Worm (Caenorhabditis elegans) whole organism, L2 larva: ENCODE data around the gene laat-1.

Source experiments
- C34F6.9 ChIP-seq: fragments of 150-350 bp; optimal IDR thresholded peaks from 2 replicates; lab custom pipeline; 2014; ENCODE audit warnings: missing biosample characterization, missing genetic modification characterization
- F13H6.1 ChIP-seq: sonication (generic microtip); optimal IDR thresholded peaks from 2 replicates; lab custom pipeline; 2016; ENCODE audit warnings: missing genetic modification characterization, missing compliant biosample characterization
- R02D3.7 ChIP-seq: fragments of 150-350 bp; optimal IDR thresholded peaks from 2 replicates; lab custom pipeline; 2014; ENCODE audit warnings: missing biosample characterization, missing genetic modification characterization
- Y55F3AM.14 ChIP-seq: fragments of 200-800 bp; sonication (Bioruptor generic); optimal IDR thresholded peaks from 2 replicates; lab custom pipeline; 2018; ENCODE audit warnings: mild to moderate bottlenecking, missing genetic modification characterization, missing compliant biosample characterization
- ZK546.5 ChIP-seq: sonication (generic microtip); optimal IDR thresholded peaks from 2 replicates; lab custom pipeline; 2017; ENCODE audit warnings: missing biosample characterization, missing genetic modification characterization
- alr-1 ChIP-seq: fragments of 150-350 bp; optimal IDR thresholded peaks from 2 replicates; lab custom pipeline; 2014; ENCODE audit warnings: missing biosample characterization, missing genetic modification characterization
- ama-1 ChIP-seq: fragments of 150-350 bp; optimal IDR thresholded peaks from 2 replicates; lab custom pipeline; 2018; ENCODE audit warnings: inconsistent platforms
- ceh-82 ChIP-seq: fragments of 150-350 bp; optimal IDR thresholded peaks from 2 replicates; lab custom pipeline; 2014; ENCODE audit warnings: missing biosample characterization, missing genetic modification characterization
- crh-2 ChIP-seq: sonication (generic microtip); optimal IDR thresholded peaks from 2 replicates; lab custom pipeline; 2017; ENCODE audit warnings: missing biosample characterization, missing genetic modification characterization
- dmd-4 ChIP-seq: sonication (generic microtip); optimal IDR thresholded peaks from 2 replicates; lab custom pipeline; 2017; ENCODE audit warnings: missing biosample characterization, missing genetic modification characterization
- egl-27 ChIP-seq: sonication (generic microtip); optimal IDR thresholded peaks from 3 replicates; lab custom pipeline; 2017; ENCODE audit warnings: missing biosample characterization, missing genetic modification reagents, missing genetic modification characterization
- elt-1 ChIP-seq: fragments of 150-350 bp; optimal IDR thresholded peaks from 2 replicates; lab custom pipeline; 2014; ENCODE audit warnings: missing biosample characterization, missing genetic modification characterization
- elt-3 ChIP-seq: sonication (generic microtip); optimal IDR thresholded peaks from 2 replicates; lab custom pipeline; 2017; ENCODE audit warnings: missing biosample characterization, missing genetic modification characterization
- fos-1 ChIP-seq: fragments of 150-350 bp; optimal IDR thresholded peaks from 2 replicates; lab custom pipeline; 2014; ENCODE audit warnings: missing biosample characterization, missing genetic modification characterization
- gmeb-1 ChIP-seq: fragments of 150-350 bp; optimal IDR thresholded peaks from 2 replicates; lab custom pipeline; 2014; ENCODE audit warnings: missing biosample characterization, missing genetic modification characterization
- lin-13 ChIP-seq: fragments of 150-350 bp; optimal IDR thresholded peaks from 2 replicates; lab custom pipeline; 2014; ENCODE audit warnings: missing biosample characterization, missing genetic modification reagents, missing genetic modification characterization
- lin-39 ChIP-seq: fragments of 150-350 bp; optimal IDR thresholded peaks from 2 replicates; lab custom pipeline; 2014; ENCODE audit warnings: missing biosample characterization, missing genetic modification reagents, missing genetic modification characterization
- mab-5 ChIP-seq: fragments of 150-350 bp; optimal IDR thresholded peaks from 2 replicates; lab custom pipeline; 2014; ENCODE audit warnings: missing biosample characterization, missing genetic modification characterization
- mbf-1 ChIP-seq: sonication (generic microtip); optimal IDR thresholded peaks from 2 replicates; lab custom pipeline; 2017; ENCODE audit warnings: missing biosample characterization, missing genetic modification characterization
- mdl-1 ChIP-seq, 2 experiments: fragments of 150-350 bp in 1 of 2; sonication (generic microtip) in 1 of 2; optimal IDR thresholded peaks; 2 replicates each; lab custom pipeline; 2017; ENCODE audit warnings: missing biosample characterization in 2 of 2, missing genetic modification characterization in 2 of 2
- nhr-10 ChIP-seq: sonication (generic microtip); optimal IDR thresholded peaks from 2 replicates; lab custom pipeline; 2017; ENCODE audit warnings: missing biosample characterization, missing genetic modification characterization
- nhr-12 ChIP-seq: fragments of 150-350 bp; optimal IDR thresholded peaks from 2 replicates; lab custom pipeline; 2014; ENCODE audit warnings: missing biosample characterization, missing genetic modification characterization
- nhr-129 ChIP-seq: fragments of 150-350 bp; optimal IDR thresholded peaks from 2 replicates; lab custom pipeline; 2014; ENCODE audit warnings: missing biosample characterization, missing genetic modification characterization
- nhr-21 ChIP-seq: fragments of 150-350 bp; optimal IDR thresholded peaks from 2 replicates; lab custom pipeline; 2014; ENCODE audit warnings: missing biosample characterization, missing genetic modification characterization
- nhr-25 ChIP-seq: fragments of 150-350 bp; sonication (generic microtip); optimal IDR thresholded peaks from 3 replicates; lab custom pipeline; 2014; ENCODE audit warnings: missing biosample characterization, missing genetic modification characterization
- nhr-6 ChIP-seq: fragments of 150-350 bp; optimal IDR thresholded peaks from 2 replicates; lab custom pipeline; 2014; ENCODE audit warnings: missing biosample characterization, missing genetic modification characterization
- nhr-77 ChIP-seq: fragments of 150-350 bp; optimal IDR thresholded peaks from 2 replicates; lab custom pipeline; 2014; ENCODE audit warnings: missing biosample characterization, missing genetic modification characterization
- peb-1 ChIP-seq: fragments of 150-350 bp; optimal IDR thresholded peaks from 2 replicates; lab custom pipeline; 2014; ENCODE audit warnings: missing biosample characterization, missing genetic modification characterization
- sem-4 ChIP-seq: fragments of 150-350 bp; optimal IDR thresholded peaks from 2 replicates; lab custom pipeline; 2014; ENCODE audit warnings: missing biosample characterization, missing genetic modification reagents, missing genetic modification characterization
- skn-1 ChIP-seq: sonication (generic microtip); optimal IDR thresholded peaks from 2 replicates; lab custom pipeline; 2017; ENCODE audit warnings: missing biosample characterization, missing genetic modification characterization
- sma-3 ChIP-seq: sonication (generic microtip); optimal IDR thresholded peaks from 2 replicates; lab custom pipeline; 2016; ENCODE audit warnings: missing genetic modification reagents, missing genetic modification characterization, missing compliant biosample characterization
- sma-9 ChIP-seq, 2 experiments: fragments of 150-350 bp in 1 of 2; sonication (generic microtip) in 1 of 2; optimal IDR thresholded peaks; 2 replicates each; lab custom pipeline; 2014 to 2016; ENCODE audit warnings: missing genetic modification characterization in 2 of 2, mild to moderate bottlenecking in 1 of 2, missing biosample characterization in 1 of 2, missing compliant biosample characterization in 1 of 2, missing genetic modification reagents in 1 of 2, moderate library complexity in 1 of 2
- snpc-4 ChIP-seq: fragments of 150-350 bp; optimal IDR thresholded peaks from 2 replicates; lab custom pipeline; 2014; ENCODE audit warnings: missing biosample characterization, missing genetic modification characterization
- unc-55 ChIP-seq: fragments of 150-350 bp; sonication (generic microtip); optimal IDR thresholded peaks from 3 replicates; lab custom pipeline; 2014; ENCODE audit warnings: missing biosample characterization, missing genetic modification reagents, missing genetic modification characterization
- unc-62 ChIP-seq: fragments of 150-350 bp; optimal IDR thresholded peaks from 2 replicates; lab custom pipeline; 2014; ENCODE audit warnings: missing biosample characterization, missing genetic modification reagents, missing genetic modification characterization
- zag-1 ChIP-seq: fragments of 150-350 bp; optimal IDR thresholded peaks from 2 replicates; lab custom pipeline; 2014; ENCODE audit warnings: missing biosample characterization, missing genetic modification characterization
- ztf-1 ChIP-seq: fragments of 200-800 bp; sonication (Bioruptor generic); conservative IDR thresholded peaks from 2 replicates; pipeline ENCODE4 v1.3.6; 2022; ENCODE audit warnings: missing genetic modification characterization, missing compliant biosample characterization
- ztf-11 ChIP-seq: sonication (generic microtip); optimal IDR thresholded peaks from 2 replicates; lab custom pipeline; 2017; ENCODE audit warnings: missing biosample characterization, missing genetic modification characterization
- ztf-4 ChIP-seq: fragments of 150-350 bp; optimal IDR thresholded peaks from 2 replicates; lab custom pipeline; 2014; ENCODE audit warnings: missing biosample characterization, missing genetic modification characterization

Gene laat-1

ce11 chrII:216598-216997, 21.0 kb downstream of the laat-1 start, which contains the start of gene F48A11.4 (continued):
- no peak for TF ChIP-seq peb-1 (tag; lab: Kevin White, UChicago)
- TF ChIP-seq F13H6.1 (tag; lab: Kevin White, UChicago): peak; percentile 93
- TF ChIP-seq mab-5 (tag; lab: Kevin White, UChicago): peak; percentile 91
- peak; percentile 34 for TF ChIP-seq ZK546.5 (tag; lab: Kevin White, UChicago)
- no peak for TF ChIP-seq lin-39 (tag; lab: Kevin White, UChicago)
- peak; percentile 52 for TF ChIP-seq Y55F3AM.14 (GFP tag; lab: Kevin White, UChicago)
- peak; percentile 66 for TF ChIP-seq ceh-82 (tag; lab: Kevin White, UChicago)
- TF ChIP-seq unc-55 (GFP tag; lab: Kevin White, UChicago): peak; percentile 98
- TF ChIP-seq mbf-1 (tag; lab: Kevin White, UChicago): peak; percentile 11
- no peak for TF ChIP-seq alr-1 (tag; lab: Kevin White, UChicago)
- TF ChIP-seq ztf-11: no peak
- peak; percentile 69 for TF ChIP-seq R02D3.7 (tag; lab: Kevin White, UChicago)
- TF ChIP-seq fos-1: peak; percentile 75
- TF ChIP-seq egl-27 (tag; lab: Kevin White, UChicago): peak; percentile 93
- TF ChIP-seq lin-13 (GFP tag; lab: Kevin White, UChicago): peak; percentile 95
- peak; percentile 57 for TF ChIP-seq nhr-77
- peak; percentile 96 for TF ChIP-seq sma-3
- TF ChIP-seq gmeb-1 (tag; lab: Kevin White, UChicago): peak; percentile 100
- TF ChIP-seq elt-1 (tag; lab: Kevin White, UChicago): no peak
- TF ChIP-seq unc-62 (GFP tag; lab: Kevin White, UChicago): no peak
- peak; percentile 84 for TF ChIP-seq snpc-4 (tag; lab: Kevin White, UChicago)
- TF ChIP-seq zag-1: peak; percentile 61
- TF ChIP-seq nhr-21 (tag; lab: Kevin White, UChicago): peak; percentile 94
- TF ChIP-seq nhr-12 (tag; lab: Kevin White, UChicago): no peak

ce11 chrII:208097-208496, 29.5 kb downstream of the laat-1 start:
- no peak for TF ChIP-seq nhr-129 (tag; lab: Kevin White, UChicago)
- TF ChIP-seq C34F6.9 (tag; lab: Kevin White, UChicago): no peak
- TF ChIP-seq nhr-6 (tag; lab: Kevin White, UChicago): no peak
- no peak for TF ChIP-seq ama-1 (lab: Kevin White, UChicago)

- TF ChIP-seq zag-1 (no peak), unc-55 (GFP tag; lab: Kevin White, UChicago) (no peak), lin-39 (tag; lab: Kevin White, UChicago) (no peak), lin-13 (GFP tag; lab: Kevin White, UChicago) (no peak), snpc-4 (tag; lab: Kevin White, UChicago) (no peak), R02D3.7 (tag; lab: Kevin White, UChicago) (no peak), Y55F3AM.14 (GFP tag; lab: Kevin White, UChicago) (no peak), sma-3 (no peak), mdl-1 (tag; optimal IDR thresholded peaks at IDR 0.05; lab: Kevin White, UChicago) (no peak), mbf-1 (tag; lab: Kevin White, UChicago) (no peak), sma-9 (GFP tag; optimal IDR thresholded peaks at IDR 0.05; lab: Kevin White, UChicago) (no peak), sma-9 (tag; optimal IDR thresholded peaks at IDR 0.05; lab: Kevin White, UChicago) (no peak), elt-1 (tag; lab: Kevin White, UChicago) (no peak), elt-3 (tag; lab: Kevin White, UChicago) (no peak), F13H6.1 (tag; lab: Kevin White, UChicago) (no peak), gmeb-1 (tag; lab: Kevin White, UChicago) (no peak), nhr-25 (tag; lab: Kevin White, UChicago) (no peak), skn-1 (tag; lab: Kevin White, UChicago) (no peak), nhr-77 (no peak)
- TF ChIP-seq, all 48 proteins: peak for 0
Observed at ce11 chrII:196685-197084, 40.9 kb downstream of the laat-1 start, which contains the start of gene chs-2. chs-2 (plus strand) TSS chrII:196985.

- TF ChIP-seq fos-1 (no peak), gmeb-1 (tag; lab: Kevin White, UChicago) (no peak), crh-2 (tag; lab: Kevin White, UChicago) (no peak), nhr-10 (no peak), ZK546.5 (tag; lab: Kevin White, UChicago) (no peak), elt-1 (tag; lab: Kevin White, UChicago) (no peak), sem-4 (tag; lab: Kevin White, UChicago) (no peak), ztf-1 (GFP tag; lab: Robert Waterston, UW) (no peak), dmd-4 (tag; lab: Kevin White, UChicago) (no peak), ztf-4 (no peak), mdl-1 (tag; optimal IDR thresholded peaks at IDR 0.05; lab: Kevin White, UChicago) (no peak), nhr-21 (tag; lab: Kevin White, UChicago) (no peak), nhr-6 (tag; lab: Kevin White, UChicago) (no peak)
Observed at ce11 chrII:194458-194857, 43.2 kb downstream of the laat-1 start, which contains the start of gene abu-11. abu-11 (minus strand) TSS chrII:194558.
